Fruit fly (Drosophila melanogaster) whole organism, larva: Measurements from ENCODE around the gene sna.

ENCODE experiments used
- noc ChIP-seq: fragments of 200-800 bp; sonication (Bioruptor generic); optimal IDR thresholded peaks from 3 replicates; lab custom pipeline; 2019; ENCODE audit warnings: missing biosample characterization, mild to moderate bottlenecking, missing genetic modification characterization, moderate library complexity

sna gene

dm6 chr2L:15429671-15430070 lies 48.4 kb downstream of the sna start:
- no peak for TF ChIP-seq noc

- TF ChIP-seq noc, result no peak
Measured at dm6 chr2L:15426736-15427222, 51.3 kb downstream of the sna start.
